Fruit fly (Drosophila melanogaster) ovary, adult (tissue): ENCODE measurements around the gene CG9467.

Experiments
- CG17801 ChIP-seq: fragments of 200-800 bp; optimal IDR thresholded peaks from 2 replicates; lab custom pipeline; 2019; ENCODE audit warnings: missing biosample characterization, mild to moderate bottlenecking, missing genetic modification characterization, moderate library complexity; ENCODE audit not compliant: partially characterized antibody

Gene CG9467

dm6 chr3R:9747900-9748663 lies 52.7 kb downstream of the CG9467 start:
- TF ChIP-seq CG17801 (GFP tag; lab: Kevin White, UChicago) = no peak

dm6 chr3R:9747875-9747899 lies 53.1 kb downstream of the CG9467 start, which contains the start of gene PpD3:
Gene PpD3 (plus strand): TSS chr3R:9747875.
- TF ChIP-seq CG17801 (GFP tag; lab: Kevin White, UChicago) = no peak
